Fruit fly (Drosophila melanogaster): ENCODE measurements around the gene Dys.
A peak's percentile ranks its signal among the peaks of the same experiment; 100 is the strongest.

Dys gene

DNA sequence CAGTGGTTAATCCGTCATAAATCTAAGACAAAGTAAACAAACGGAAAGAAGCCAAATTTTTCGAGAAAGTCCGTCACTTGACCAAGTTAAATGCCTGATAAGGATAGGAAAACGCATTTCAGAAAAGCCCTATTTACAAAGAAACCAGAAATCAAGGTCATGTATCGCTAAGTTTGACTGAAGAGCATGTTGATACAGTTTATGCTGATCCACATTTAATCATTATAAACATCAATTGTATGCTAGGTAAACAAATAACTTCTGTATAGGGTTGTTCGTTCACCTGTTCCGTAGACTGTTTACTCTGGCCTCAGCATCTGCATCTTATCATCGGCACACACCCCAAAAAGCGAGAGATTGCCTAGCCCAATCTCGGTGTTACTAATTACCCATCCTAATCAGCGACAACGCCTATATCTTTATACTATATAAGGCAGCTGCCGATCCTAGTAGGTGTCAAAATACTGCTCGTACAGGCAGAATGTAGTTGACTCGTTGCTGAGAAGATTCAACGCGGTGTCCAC, 152.1 kb downstream of the Dys start, which contains the start of gene CG16727:
Gene CG16727 (plus strand): TSS at position 474 of the 524 bp plus-strand sequence.
- TF ChIP-seq Rfx (GFP tag; IDR thresholded peaks at IDR 0.05) (0 out of 2 replicates have a peak, but pooled peaks have one; percentile 12), Hmr (GFP tag; optimal IDR thresholded peaks at IDR 0.05) (peak; percentile 58), seq (GFP tag; IDR thresholded peaks at IDR 0.05) (0 out of 2 replicates have a peak, but pooled peaks have one; percentile 10), scrt (GFP tag; optimal IDR thresholded peaks at IDR 0.05) (peak; percentile 36), lola (GFP tag; optimal IDR thresholded peaks at IDR 0.05) (no peak), CG3281 (GFP tag; optimal IDR thresholded peaks at IDR 0.05) (peak; percentile 52), ATbp (GFP tag; optimal IDR thresholded peaks at IDR 0.05) (peak; percentile 57), CG2129 (GFP tag; IDR thresholded peaks at IDR 0.05; ENCODE audit: partially characterized antibody) (no peak), CG12769 (tag; optimal IDR thresholded peaks at IDR 0.05) (peak; percentile 4), gro (GFP tag; optimal IDR thresholded peaks at IDR 0.05) (no peak), CG9727 (GFP tag; optimal IDR thresholded peaks at IDR 0.05) (no peak), org-1 (GFP tag; optimal IDR thresholded peaks at IDR 0.05) (peak; percentile 11), CG10543 (GFP tag; optimal IDR thresholded peaks at IDR 0.05) (peak; percentile 54), cato (GFP tag; optimal IDR thresholded peaks at IDR 0.05; ENCODE audit: borderline replicate concordance) (no peak), HHEX (GFP tag; optimal IDR thresholded peaks at IDR 0.05) (peak; percentile 35), Med (GFP tag) (peak; percentile 47), CG13424 (tag; optimal IDR thresholded peaks at IDR 0.05) (peak; percentile 38), CG2678 (tag; optimal IDR thresholded peaks at IDR 0.05) (peak; percentile 65), CG15011 (GFP tag; optimal IDR thresholded peaks at IDR 0.05) (peak; percentile 12), CG7786 (GFP tag; optimal IDR thresholded peaks at IDR 0.05) (no peak), Blimp-1 (GFP tag; optimal IDR thresholded peaks at IDR 0.05) (peak; percentile 21), run (tag; optimal IDR thresholded peaks at IDR 0.05) (peak; percentile 16), CG8281 (tag; optimal IDR thresholded peaks at IDR 0.05) (no peak), YL-1 (GFP tag; optimal IDR thresholded peaks at IDR 0.05) (no peak), hkb (optimal IDR thresholded peaks at IDR 0.05) (no peak), hkb (GFP tag; IDR thresholded peaks at IDR 0.05) (0 out of 2 replicates have a peak, but pooled peaks have one; percentile 32), E2f1 (GFP tag; IDR thresholded peaks at IDR 0.05) (no peak), CG6854 (GFP tag; optimal IDR thresholded peaks at IDR 0.05) (peak; percentile 36), CG31365 (tag; optimal IDR thresholded peaks at IDR 0.05) (peak; percentile 15), cwo (GFP tag; optimal IDR thresholded peaks at IDR 0.05) (peak; percentile 15), vnd (GFP tag; IDR thresholded peaks at IDR 0.05; ENCODE audit: partially characterized antibody) (no peak), pfk (GFP tag; optimal IDR thresholded peaks at IDR 0.05) (no peak), Sox100B (GFP tag; optimal IDR thresholded peaks at IDR 0.05) (peak; percentile 39), C15 (GFP tag; IDR thresholded peaks at IDR 0.05) (no peak), da (GFP tag; optimal IDR thresholded peaks at IDR 0.05) (no peak), amos (GFP tag; IDR thresholded peaks at IDR 0.05; ENCODE audit: partially characterized antibody) (no peak), CG11247 (GFP tag; IDR thresholded peaks at IDR 0.05) (no peak), pho (GFP tag; optimal IDR thresholded peaks at IDR 0.05) (no peak), klu (GFP tag; IDR thresholded peaks at IDR 0.05) (no peak), lab (GFP tag; optimal IDR thresholded peaks at IDR 0.05) (peak; percentile 68), pros (GFP tag; optimal IDR thresholded peaks at IDR 0.05) (no peak), CG4707 (GFP tag; optimal IDR thresholded peaks at IDR 0.05) (no peak), CG5180 (GFP tag; optimal IDR thresholded peaks at IDR 0.05) (peak; percentile 33), odd (GFP tag; optimal IDR thresholded peaks at IDR 0.05) (peak; percentile 35), cas (GFP tag; IDR thresholded peaks at IDR 0.05) (no peak), CG6813 (GFP tag; optimal IDR thresholded peaks at IDR 0.05) (peak; percentile 31), jumu (GFP tag; optimal IDR thresholded peaks at IDR 0.05) (no peak), CG17612 (GFP tag; IDR thresholded peaks at IDR 0.05) (no peak), CG17568 (GFP tag; optimal IDR thresholded peaks at IDR 0.05) (peak; percentile 31)
